Worm (Caenorhabditis elegans) whole organism, late embryonic: ENCODE measurements around the gene srbc-45.
A peak's percentile ranks its signal among the peaks of the same experiment; 100 is the strongest.

Experiments
- C38D4.7 ChIP-seq: fragments of 200-800 bp; sonication (Bioruptor generic); optimal IDR thresholded peaks from 2 replicates; lab custom pipeline; 2018; ENCODE audit warnings: mild to moderate bottlenecking, missing genetic modification characterization, moderate library complexity, missing compliant biosample characterization
- K02D7.2 ChIP-seq: sonication (generic microtip); optimal IDR thresholded peaks from 2 replicates; lab custom pipeline; 2017; ENCODE audit warnings: mild to moderate bottlenecking, missing genetic modification characterization, missing compliant biosample characterization
- Y22D7AL.16 ChIP-seq: sonication (generic microtip); optimal IDR thresholded peaks from 2 replicates; lab custom pipeline; 2016; ENCODE audit warnings: missing genetic modification characterization, missing compliant biosample characterization
- ahr-1 ChIP-seq: sonication (generic microtip); optimal IDR thresholded peaks from 2 replicates; lab custom pipeline; 2016; ENCODE audit warnings: missing genetic modification characterization, missing compliant biosample characterization
- ama-1 ChIP-seq: fragments of 150-350 bp; optimal IDR thresholded peaks from 2 replicates; lab custom pipeline; 2014
- ceh-19 ChIP-seq: fragments of 200-800 bp; sonication (Bioruptor generic); optimal IDR thresholded peaks from 2 replicates; lab custom pipeline; 2018; ENCODE audit warnings: mild to moderate bottlenecking, missing genetic modification characterization, missing compliant biosample characterization
- ceh-24 ChIP-seq: sonication (generic microtip); optimal IDR thresholded peaks from 2 replicates; lab custom pipeline; 2016; ENCODE audit warnings: mild to moderate bottlenecking, missing genetic modification characterization, missing compliant biosample characterization
- ceh-30 ChIP-seq: fragments of 150-350 bp; optimal IDR thresholded peaks from 2 replicates; lab custom pipeline; 2014; ENCODE audit warnings: missing biosample characterization, missing genetic modification characterization
- ceh-31 ChIP-seq: sonication (generic microtip); optimal IDR thresholded peaks from 2 replicates; lab custom pipeline; 2016; ENCODE audit warnings: missing genetic modification characterization, missing compliant biosample characterization
- ceh-34 ChIP-seq: sonication (generic microtip); optimal IDR thresholded peaks from 2 replicates; lab custom pipeline; 2016; ENCODE audit warnings: mild to moderate bottlenecking, missing genetic modification characterization, missing compliant biosample characterization
- ceh-6 ChIP-seq: fragments of 200-800 bp; sonication (Bioruptor generic); optimal IDR thresholded peaks from 2 replicates; lab custom pipeline; 2018; ENCODE audit warnings: mild to moderate bottlenecking, missing genetic modification characterization, missing compliant biosample characterization
- ceh-9 ChIP-seq: sonication (generic microtip); optimal IDR thresholded peaks from 2 replicates; lab custom pipeline; 2016; ENCODE audit warnings: mild to moderate bottlenecking, missing genetic modification characterization, inconsistent platforms, missing compliant biosample characterization
- che-1 ChIP-seq: sonication (generic microtip); optimal IDR thresholded peaks from 2 replicates; lab custom pipeline; 2016; ENCODE audit warnings: mild to moderate bottlenecking, missing genetic modification characterization, missing compliant biosample characterization
- elt-4 ChIP-seq: sonication (generic microtip); optimal IDR thresholded peaks from 2 replicates; lab custom pipeline; 2016; ENCODE audit warnings: missing genetic modification characterization, missing compliant biosample characterization
- eyg-1 ChIP-seq: sonication (generic microtip); optimal IDR thresholded peaks from 2 replicates; lab custom pipeline; 2016; ENCODE audit warnings: missing genotype, missing genetic modification characterization, missing compliant biosample characterization
- fkh-6 ChIP-seq: sonication (generic microtip); optimal IDR thresholded peaks from 2 replicates; lab custom pipeline; 2016; ENCODE audit warnings: missing genetic modification characterization, missing compliant biosample characterization
- hlh-6 ChIP-seq: sonication (generic microtip); optimal IDR thresholded peaks from 2 replicates; lab custom pipeline; 2016; ENCODE audit warnings: missing genotype, missing genetic modification characterization, missing compliant biosample characterization
- lim-6 ChIP-seq: sonication (generic microtip); optimal IDR thresholded peaks from 2 replicates; lab custom pipeline; 2016; ENCODE audit warnings: missing genetic modification characterization, missing compliant biosample characterization
- lin-11 ChIP-seq: fragments of 200-800 bp; sonication (Bioruptor generic); optimal IDR thresholded peaks from 2 replicates; lab custom pipeline; 2018; ENCODE audit warnings: mild to moderate bottlenecking, missing genetic modification characterization, missing compliant biosample characterization
- madf-2 ChIP-seq: sonication (generic microtip); optimal IDR thresholded peaks from 2 replicates; lab custom pipeline; 2017; ENCODE audit warnings: missing genetic modification characterization, missing compliant biosample characterization
- mec-3 ChIP-seq: sonication (generic microtip); optimal IDR thresholded peaks from 2 replicates; lab custom pipeline; 2016; ENCODE audit warnings: borderline replicate concordance, missing genetic modification characterization, missing compliant biosample characterization
- nfya-1 ChIP-seq: sonication (generic microtip); optimal IDR thresholded peaks from 2 replicates; lab custom pipeline; 2017; ENCODE audit warnings: missing genetic modification characterization, mild to moderate bottlenecking, missing compliant biosample characterization, antibody characterized with exemption, moderate library complexity
- nhr-232 ChIP-seq: sonication (generic microtip); optimal IDR thresholded peaks from 2 replicates; lab custom pipeline; 2016; ENCODE audit warnings: missing genetic modification characterization, missing compliant biosample characterization
- npax-4 ChIP-seq: sonication (generic microtip); optimal IDR thresholded peaks from 2 replicates; lab custom pipeline; 2016; ENCODE audit warnings: missing genetic modification characterization, missing compliant biosample characterization
- pag-3 ChIP-seq: sonication (generic microtip); optimal IDR thresholded peaks from 2 replicates; lab custom pipeline; 2016; ENCODE audit warnings: missing compliant biosample characterization, missing genetic modification characterization, borderline replicate concordance
- pat-9 ChIP-seq: fragments of 200-800 bp; sonication (Bioruptor generic); optimal IDR thresholded peaks from 2 replicates; lab custom pipeline; 2018; ENCODE audit warnings: mild to moderate bottlenecking, missing genetic modification characterization, moderate library complexity, missing compliant biosample characterization
- pros-1 ChIP-seq: fragments of 150-350 bp; optimal IDR thresholded peaks from 2 replicates; lab custom pipeline; 2014; ENCODE audit warnings: missing biosample characterization, missing genetic modification reagents, missing genetic modification characterization
- ref-2 ChIP-seq: sonication (generic microtip); optimal IDR thresholded peaks from 2 replicates; lab custom pipeline; 2016; ENCODE audit warnings: missing genetic modification characterization, missing compliant biosample characterization
- rnt-1 ChIP-seq: sonication (generic microtip); optimal IDR thresholded peaks from 2 replicates; lab custom pipeline; 2016; ENCODE audit warnings: missing genetic modification characterization, missing compliant biosample characterization
- syd-9 ChIP-seq: sonication (generic microtip); optimal IDR thresholded peaks from 2 replicates; lab custom pipeline; 2016; ENCODE audit warnings: mild to moderate bottlenecking, missing genetic modification characterization, moderate library complexity, missing compliant biosample characterization
- tbx-7 ChIP-seq: sonication (generic microtip); optimal IDR thresholded peaks from 2 replicates; lab custom pipeline; 2016; ENCODE audit warnings: missing genotype, missing genetic modification characterization, missing compliant biosample characterization
- unc-55 ChIP-seq: sonication (generic microtip); optimal IDR thresholded peaks from 2 replicates; lab custom pipeline; 2017; ENCODE audit warnings: missing biosample characterization, missing genetic modification reagents, missing genetic modification characterization
- zip-5 ChIP-seq: sonication (generic microtip); optimal IDR thresholded peaks from 2 replicates; lab custom pipeline; 2016; ENCODE audit warnings: missing genetic modification characterization, missing compliant biosample characterization
- ztf-16 ChIP-seq: sonication (generic microtip); optimal IDR thresholded peaks from 2 replicates; lab custom pipeline; 2017; ENCODE audit warnings: missing genetic modification characterization, missing compliant biosample characterization

Gene srbc-45

DNA sequence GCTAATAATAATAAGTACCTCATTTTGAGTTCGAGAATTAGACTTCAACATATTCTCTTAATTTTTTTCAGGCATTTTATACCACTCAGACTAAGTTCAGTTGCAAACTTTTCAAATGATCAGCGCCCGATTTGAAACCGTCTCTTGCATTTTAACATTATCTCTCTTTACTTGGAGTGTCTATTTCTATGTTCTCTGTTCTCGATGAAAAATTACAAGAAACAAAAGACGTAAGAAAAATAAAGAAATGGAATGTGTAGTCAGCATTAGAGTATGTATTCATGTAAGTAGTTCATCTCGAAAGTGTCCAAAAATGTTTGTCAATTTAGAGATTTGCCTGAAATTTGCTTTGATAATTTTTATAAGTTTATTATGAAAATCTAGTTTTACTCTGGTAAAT, 3.2 kb upstream of the srbc-45 start, which contains the start of gene ugt-3:
Gene ugt-3, minus strand, starts transcription at position 101 of the 400 bp plus-strand sequence.
- TF ChIP-seq che-1 (tag; lab: Kevin White, UChicago) (no peak), pros-1 (tag; lab: Kevin White, UChicago) (no peak), rnt-1 (no peak)

DNA sequence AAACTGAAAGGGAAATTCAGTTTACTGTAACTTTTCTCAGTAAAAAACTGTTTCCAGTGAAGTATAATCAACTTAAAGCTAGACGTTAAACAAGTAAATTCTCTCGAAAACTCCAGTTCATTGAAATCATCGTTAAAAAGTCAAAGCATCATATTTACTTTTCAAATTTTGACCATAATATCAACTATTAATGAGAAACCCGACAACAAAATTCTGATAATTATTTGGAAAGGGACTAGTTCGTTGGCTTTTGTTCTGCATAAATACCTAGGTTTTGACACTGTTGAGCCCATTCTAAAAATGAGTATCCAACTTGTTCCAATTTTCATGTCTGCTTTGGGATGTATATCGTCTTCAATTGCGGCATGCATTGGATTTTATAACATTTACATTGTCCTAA, 2.8 kb downstream of the srbc-45 start, which contains the start of gene ZC443.7:
Gene ZC443.7, plus strand, starts transcription at position 301 of the 400 bp plus-strand sequence.
- TF ChIP-seq nhr-232 (tag; lab: Kevin White, UChicago) (no peak), lim-6 (tag; lab: Kevin White, UChicago) (no peak), eyg-1 (tag; lab: Kevin White, UChicago) (no peak), Y22D7AL.16 (tag; lab: Kevin White, UChicago) (no peak), ceh-24 (tag; lab: Kevin White, UChicago) (no peak)

DNA sequence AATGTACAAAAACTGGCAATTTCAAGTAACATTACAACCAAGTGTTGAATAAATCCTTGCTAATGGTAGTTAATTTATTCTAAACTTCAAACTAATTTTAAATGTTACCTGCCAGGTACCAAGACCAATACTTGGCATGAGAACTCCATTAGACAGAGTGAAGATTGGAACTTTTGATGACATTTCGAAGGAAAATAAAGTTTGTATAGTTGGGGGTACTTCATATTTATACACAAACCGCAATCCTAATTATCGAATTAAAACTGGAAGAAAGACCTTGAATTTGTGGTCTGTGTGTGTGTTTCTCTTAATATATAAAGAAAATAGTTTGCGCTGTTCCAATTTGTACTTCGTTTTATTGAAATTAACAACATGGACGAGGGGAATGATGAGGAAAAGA, 6.5 kb downstream of the srbc-45 start, which contains the start of gene ZC443.1:
Gene ZC443.1, minus strand, starts transcription at position 205 of the 400 bp plus-strand sequence.
- TF ChIP-seq syd-9 (no peak), ztf-16 (no peak), hlh-6 (tag; lab: Kevin White, UChicago) (no peak), mec-3 (no peak), npax-4 (tag; lab: Kevin White, UChicago) (no peak), C38D4.7 (no peak), fkh-6 (tag; lab: Kevin White, UChicago) (no peak), lin-11 (no peak), pag-3 (tag; lab: Kevin White, UChicago) (no peak), ceh-6 (no peak), unc-55 (GFP tag; lab: Kevin White, UChicago) (no peak), Y22D7AL.16 (tag; lab: Kevin White, UChicago) (no peak)

DNA sequence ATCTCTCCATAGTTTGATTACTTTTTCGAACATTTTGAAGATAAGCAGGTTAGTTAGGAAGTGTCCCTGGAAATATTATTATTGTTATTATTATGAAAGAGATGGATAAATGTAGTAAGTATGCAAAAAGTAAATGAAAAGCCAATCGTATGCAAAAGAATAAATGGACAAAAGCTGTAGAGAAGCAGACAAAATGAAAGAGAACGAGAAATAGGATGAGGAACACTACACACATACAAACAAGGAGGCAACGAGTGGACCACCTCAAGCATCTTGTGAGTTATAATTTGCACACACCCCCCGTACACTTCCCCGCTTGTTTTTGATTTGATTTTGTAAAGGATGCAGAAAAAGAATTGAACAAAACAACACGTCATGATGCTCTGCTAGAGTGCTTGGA, 7.8 kb downstream of the srbc-45 start, which contains the start of gene ZC443.2:
Gene ZC443.2, minus strand, starts transcription at position 67 of the 400 bp plus-strand sequence.
- TF ChIP-seq zip-5 (tag; lab: Kevin White, UChicago): no peak
- TF ChIP-seq nfya-1: peak; percentile 7
- TF ChIP-seq syd-9: no peak

DNA sequence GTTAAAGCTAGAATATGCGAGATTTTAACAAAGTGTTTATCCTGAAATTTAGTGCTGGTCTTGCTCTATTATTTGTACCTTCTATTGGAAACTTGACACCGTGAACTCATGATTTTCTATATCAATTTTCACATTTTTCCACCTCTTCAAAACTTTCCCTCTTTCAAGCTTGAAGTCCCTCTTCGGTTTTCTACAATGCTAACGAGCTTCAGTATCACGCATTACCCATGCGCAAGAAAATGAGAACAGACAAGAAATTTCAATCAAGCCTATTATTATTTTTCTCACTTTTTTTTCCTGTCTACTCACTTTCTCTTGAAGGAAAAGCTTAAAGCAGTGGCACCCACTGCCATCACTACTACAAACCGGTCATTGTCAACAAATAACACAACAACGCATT, 8.4 kb downstream of the srbc-45 start:
- TF ChIP-seq ref-2 (tag; lab: Kevin White, UChicago): no peak
- no peak for TF ChIP-seq lin-11
- TF ChIP-seq ama-1: peak; percentile 62
- TF ChIP-seq ceh-31: no peak
- no peak for TF ChIP-seq tbx-7 (tag; lab: Kevin White, UChicago)
- TF ChIP-seq ceh-34: peak; percentile 31

DNA sequence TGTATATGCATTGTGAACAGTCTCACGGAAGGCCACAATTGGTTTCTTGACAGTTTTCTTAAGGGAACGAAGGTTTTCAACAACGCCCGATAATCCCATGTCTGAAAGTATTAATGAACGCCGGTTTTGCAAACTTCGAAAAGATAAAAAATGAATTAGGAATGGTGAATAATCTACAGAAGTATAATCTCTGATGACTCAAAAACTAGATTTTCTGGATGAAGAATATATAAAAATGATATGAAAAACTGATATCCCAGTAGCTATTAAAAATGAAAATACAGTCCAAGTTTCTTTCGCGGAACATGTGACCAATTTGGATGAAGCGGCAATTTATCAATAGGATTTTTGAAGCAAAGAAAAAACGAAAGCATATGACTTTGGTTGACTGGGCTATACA, 10.6 kb downstream of the srbc-45 start, which contains the start of gene ZC443.3:
Gene ZC443.3, minus strand, starts transcription at position 101 of the 400 bp plus-strand sequence.
- TF ChIP-seq ceh-34 (no peak), ceh-19 (GFP tag; lab: Kevin White, UChicago) (no peak), ceh-24 (tag; lab: Kevin White, UChicago) (no peak), ahr-1 (tag; lab: Kevin White, UChicago) (no peak), fkh-6 (tag; lab: Kevin White, UChicago) (no peak), syd-9 (no peak), npax-4 (tag; lab: Kevin White, UChicago) (no peak), ceh-9 (tag; lab: Kevin White, UChicago) (no peak), madf-2 (no peak), ceh-30 (tag; lab: Kevin White, UChicago) (no peak), nfya-1 (no peak), eyg-1 (tag; lab: Kevin White, UChicago) (no peak), lin-11 (no peak), pat-9 (tag; lab: Kevin White, UChicago) (no peak), K02D7.2 (no peak), elt-4 (tag; lab: Kevin White, UChicago) (no peak), C38D4.7 (no peak), mec-3 (no peak), lim-6 (tag; lab: Kevin White, UChicago) (no peak)
